Worm (Caenorhabditis elegans) whole organism, late embryonic: Measurements from ENCODE around the gene F49E2.2.

Experiments
- C08G9.2 ChIP-seq: sonication (generic microtip); optimal IDR thresholded peaks from 2 replicates; lab custom pipeline; 2016; ENCODE audit warnings: mild to moderate bottlenecking, missing genetic modification characterization, moderate library complexity, missing compliant biosample characterization
- dve-1 ChIP-seq: sonication (generic microtip); optimal IDR thresholded peaks from 2 replicates; lab custom pipeline; 2017; ENCODE audit warnings: antibody characterized with exemption, mild to moderate bottlenecking, missing genetic modification characterization, missing compliant biosample characterization
- elt-4 ChIP-seq: sonication (generic microtip); optimal IDR thresholded peaks from 2 replicates; lab custom pipeline; 2016; ENCODE audit warnings: missing genetic modification characterization, missing compliant biosample characterization
- ets-4 ChIP-seq: sonication (generic microtip); optimal IDR thresholded peaks from 2 replicates; lab custom pipeline; 2016; ENCODE audit warnings: missing genetic modification characterization, missing compliant biosample characterization
- hlh-30 ChIP-seq: sonication (generic microtip); optimal IDR thresholded peaks from 2 replicates; lab custom pipeline; 2017; ENCODE audit warnings: antibody characterized with exemption, missing genetic modification characterization, missing compliant biosample characterization; ENCODE audit not compliant: insufficient read depth
- nhr-11 ChIP-seq: fragments of 150-350 bp; optimal IDR thresholded peaks from 2 replicates; lab custom pipeline; 2014; ENCODE audit warnings: missing biosample characterization, missing genetic modification characterization
- tbx-7 ChIP-seq: sonication (generic microtip); optimal IDR thresholded peaks from 2 replicates; lab custom pipeline; 2016; ENCODE audit warnings: missing genotype, missing genetic modification characterization, missing compliant biosample characterization
- unc-86 ChIP-seq: sonication (generic microtip); optimal IDR thresholded peaks from 2 replicates; lab custom pipeline; 2016; ENCODE audit warnings: missing genetic modification characterization, missing compliant biosample characterization

- TF ChIP-seq tbx-7 (tag; lab: Kevin White, UChicago), result no peak
- TF ChIP-seq unc-86 (tag; lab: Kevin White, UChicago), result no peak
- TF ChIP-seq ets-4 (tag; lab: Kevin White, UChicago), result no peak
- TF ChIP-seq dve-1 (tag; lab: Kevin White, UChicago), result no peak
- no peak for TF ChIP-seq nhr-11 (tag; lab: Kevin White, UChicago)
- no peak for TF ChIP-seq C08G9.2
- TF ChIP-seq elt-4, result no peak
- TF ChIP-seq hlh-30 (tag; lab: Kevin White, UChicago), result no peak
Measured at ce11 chrX:9597299-9597698, 30.8 kb downstream of the F49E2.2 start.
